Fruit fly (Drosophila melanogaster): Measurements from ENCODE around the gene nxf2.

Gene nxf2

DNA sequence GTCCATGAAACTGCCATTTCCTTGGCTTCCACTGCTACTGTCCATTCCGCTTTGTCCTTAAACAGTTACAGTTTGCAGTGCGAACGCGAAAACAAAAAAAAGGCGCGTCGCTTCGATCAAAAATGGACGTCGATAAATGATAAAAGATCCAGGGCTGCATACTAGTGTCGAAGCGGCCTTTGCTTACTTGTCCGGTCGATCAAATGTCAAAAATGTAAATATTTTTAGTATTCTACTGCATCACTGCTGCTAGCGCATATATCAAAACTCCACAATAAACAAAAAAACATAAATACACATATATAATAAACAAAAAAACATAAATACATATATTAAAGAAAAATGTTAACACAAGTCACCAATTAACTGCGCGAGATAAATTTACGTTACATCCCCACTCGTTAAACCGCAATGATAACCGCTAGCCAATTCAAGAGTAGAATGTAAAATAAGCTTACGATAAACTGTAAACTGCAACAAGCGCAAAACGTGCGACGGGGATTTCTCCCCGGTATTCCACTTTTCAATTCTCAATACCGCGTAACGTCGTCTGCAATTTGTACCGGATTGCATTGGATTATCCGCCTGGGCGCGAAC lies 14.9 kb upstream of the nxf2 start, which contains the start of the genes spd-2 and Apl:
TSS of gene spd-2 (minus strand) at position 93 of the 597 bp plus-strand sequence.
TSS of gene Apl (plus strand) at position 260 of the 597 bp plus-strand sequence.
- no peak for TF ChIP-seq Vsx2 (GFP tag; optimal IDR thresholded peaks at IDR 0.05; ENCODE audit: partially characterized antibody)
- TF ChIP-seq psq (GFP tag; optimal IDR thresholded peaks at IDR 0.05), result no peak
- no peak for TF ChIP-seq rgr (GFP tag; optimal IDR thresholded peaks at IDR 0.05)
- TF ChIP-seq fru (GFP tag; optimal IDR thresholded peaks at IDR 0.05), result no peak
- no peak for TF ChIP-seq foxo (GFP tag; optimal IDR thresholded peaks at IDR 0.05)
- TF ChIP-seq sv (GFP tag; optimal IDR thresholded peaks at IDR 0.05), result no peak
- no peak for TF ChIP-seq h (GFP tag; optimal IDR thresholded peaks at IDR 0.05)
- TF ChIP-seq tai (GFP tag; optimal IDR thresholded peaks at IDR 0.05), result no peak
- TF ChIP-seq Jra (GFP tag; optimal IDR thresholded peaks at IDR 0.05), result no peak
- no peak for TF ChIP-seq N (GFP tag; optimal IDR thresholded peaks at IDR 0.05)
- TF ChIP-seq Rel (GFP tag; optimal IDR thresholded peaks at IDR 0.05), result no peak
- TF ChIP-seq Rel (tag; optimal IDR thresholded peaks at IDR 0.05), result peak; percentile 65
- peak; percentile 0 for TF ChIP-seq Myc (optimal IDR thresholded peaks at IDR 0.05)
- no peak for TF ChIP-seq dmrt93B (GFP tag; optimal IDR thresholded peaks at IDR 0.05)
- no peak for TF ChIP-seq CrebA (GFP tag; optimal IDR thresholded peaks at IDR 0.05; ENCODE audit: borderline replicate concordance)

DNA sequence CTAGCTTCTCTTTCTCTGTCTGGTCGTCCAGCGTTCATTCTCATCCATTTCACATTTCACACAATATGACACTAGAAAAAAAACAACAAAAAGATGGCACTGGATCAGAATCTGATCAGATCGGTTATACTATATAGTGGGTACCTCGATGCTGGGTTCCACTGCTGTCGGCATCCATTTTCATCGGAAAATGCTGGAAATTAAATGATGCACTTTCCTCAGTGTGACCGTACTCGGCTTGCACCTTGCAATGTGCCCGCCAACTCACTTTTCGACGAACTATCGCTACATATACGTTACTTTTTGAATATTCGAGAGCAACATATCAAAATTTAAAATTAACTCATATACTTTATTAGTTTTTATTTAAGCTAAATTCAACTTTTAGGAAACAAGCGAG lies 10.8 kb upstream of the nxf2 start, which contains the start of gene tra:
TSS of gene tra (minus strand) at position 191 of the 400 bp plus-strand sequence.
- TF ChIP-seq rgr (GFP tag; optimal IDR thresholded peaks at IDR 0.05) (no peak), CG32264 (GFP tag; optimal IDR thresholded peaks at IDR 0.05) (no peak), h (GFP tag; optimal IDR thresholded peaks at IDR 0.05) (no peak), HLH106 (tag; optimal IDR thresholded peaks at IDR 0.05) (no peak), Dfd (GFP tag; optimal IDR thresholded peaks at IDR 0.05) (no peak), GATAd (GFP tag; optimal IDR thresholded peaks at IDR 0.05) (no peak), Vsx2 (GFP tag; optimal IDR thresholded peaks at IDR 0.05; ENCODE audit: partially characterized antibody) (no peak), br (GFP tag; optimal IDR thresholded peaks at IDR 0.05) (no peak), Hr83 (GFP tag; optimal IDR thresholded peaks at IDR 0.05; ENCODE audit: poor library complexity, severe bottlenecking) (no peak), sv (GFP tag; optimal IDR thresholded peaks at IDR 0.05) (no peak), dl (GFP tag; optimal IDR thresholded peaks at IDR 0.05; ENCODE audit: insufficient read depth in 1 of 2, partially characterized antibody in 2 of 2) (no peak), dsf (GFP tag; optimal IDR thresholded peaks at IDR 0.05; ENCODE audit: borderline replicate concordance) (no peak), CG9705 (GFP tag; optimal IDR thresholded peaks at IDR 0.05) (no peak)

DNA sequence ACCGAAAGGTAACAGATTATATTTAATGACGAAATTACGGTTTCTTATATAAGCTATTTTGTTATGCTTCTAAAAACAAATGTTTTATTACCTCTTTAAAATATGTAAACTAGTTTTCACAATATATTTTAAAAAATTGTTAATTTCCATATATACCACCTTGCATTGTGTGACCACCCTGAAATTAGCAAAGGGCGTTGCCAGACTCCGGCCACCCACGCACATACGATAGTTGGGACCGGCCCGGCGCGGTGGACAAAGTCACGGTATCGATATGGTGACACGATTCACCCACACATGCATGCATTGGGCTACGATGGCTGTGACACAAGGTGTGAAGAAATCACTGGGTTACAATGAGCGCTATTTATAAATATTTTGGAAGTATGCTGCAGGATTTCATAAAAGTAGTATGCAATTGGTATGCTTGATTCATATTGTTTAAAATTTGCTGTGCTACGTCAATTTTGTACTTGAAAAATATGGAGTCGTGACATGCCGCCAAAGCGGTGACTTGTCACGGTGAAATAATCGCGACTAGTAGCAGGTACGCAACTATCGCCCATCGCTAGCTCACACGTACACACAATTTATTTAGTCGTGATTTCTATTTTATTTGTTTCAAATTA lies 8.0 kb upstream of the nxf2 start:
- TF ChIP-seq pan (optimal IDR thresholded peaks at IDR 0.05) (no peak), fru (GFP tag; optimal IDR thresholded peaks at IDR 0.05) (peak; percentile 44), Dfd (GFP tag; optimal IDR thresholded peaks at IDR 0.05) (no peak), Jra (GFP tag; optimal IDR thresholded peaks at IDR 0.05) (peak; percentile 75), CG32264 (GFP tag; optimal IDR thresholded peaks at IDR 0.05) (peak; percentile 5), HLH106 (tag; optimal IDR thresholded peaks at IDR 0.05) (peak; percentile 54), Mio (GFP tag; optimal IDR thresholded peaks at IDR 0.05) (no peak), tai (GFP tag; optimal IDR thresholded peaks at IDR 0.05) (no peak), br (GFP tag; optimal IDR thresholded peaks at IDR 0.05) (peak; percentile 53), sv (GFP tag; optimal IDR thresholded peaks at IDR 0.05) (peak; percentile 47), jim (GFP tag; optimal IDR thresholded peaks at IDR 0.05) (no peak), dsf (GFP tag; optimal IDR thresholded peaks at IDR 0.05; ENCODE audit: borderline replicate concordance) (no peak), OdsH (GFP tag; optimal IDR thresholded peaks at IDR 0.05) (peak; percentile 34), h (GFP tag; optimal IDR thresholded peaks at IDR 0.05) (peak; percentile 71), dl (GFP tag; optimal IDR thresholded peaks at IDR 0.05; ENCODE audit: insufficient read depth in 1 of 2, partially characterized antibody in 2 of 2) (no peak), woc (GFP tag; optimal IDR thresholded peaks at IDR 0.05) (peak; percentile 96), psq (GFP tag; optimal IDR thresholded peaks at IDR 0.05) (peak; percentile 42), Rel (GFP tag; optimal IDR thresholded peaks at IDR 0.05) (no peak), Rel (tag; optimal IDR thresholded peaks at IDR 0.05) (peak; percentile 72), foxo (GFP tag; optimal IDR thresholded peaks at IDR 0.05) (peak in 1 of 2 experiments; percentile 59), dmrt93B (GFP tag; optimal IDR thresholded peaks at IDR 0.05) (peak; percentile 47), lola (GFP tag; optimal IDR thresholded peaks at IDR 0.05) (no peak), Sp1 (GFP tag; optimal IDR thresholded peaks at IDR 0.05) (peak; percentile 45), CG9705 (GFP tag; optimal IDR thresholded peaks at IDR 0.05) (peak; percentile 18), rgr (GFP tag; optimal IDR thresholded peaks at IDR 0.05) (peak; percentile 63), Hr83 (GFP tag; optimal IDR thresholded peaks at IDR 0.05; ENCODE audit: poor library complexity, severe bottlenecking) (peak; percentile 91), Myc (optimal IDR thresholded peaks at IDR 0.05) (peak; percentile 45), ey (GFP tag; optimal IDR thresholded peaks at IDR 0.05) (peak; percentile 43), sage (GFP tag; optimal IDR thresholded peaks at IDR 0.05) (no peak)
